Fruit fly (Drosophila melanogaster) whole organism, embryonic: Measurements from ENCODE around the gene Sgsh.

ENCODE experiments used
- B-H1 ChIP-seq: fragments of 200-800 bp; sonication (Bioruptor generic); IDR thresholded peaks from 3 replicates; pipeline ENCODE4 v1.3.6; 2022; ENCODE audit warnings: missing biosample characterization, missing genetic modification characterization
- CG10267 ChIP-seq: fragments of 200-800 bp; sonication (Bioruptor generic); optimal IDR thresholded peaks from 2 replicates; lab custom pipeline; 2018; ENCODE audit warnings: missing biosample characterization, mild to moderate bottlenecking, missing genetic modification characterization, moderate library complexity
- CG13894 ChIP-seq: fragments of 200-800 bp; sonication (Bioruptor generic); optimal IDR thresholded peaks from 3 replicates; lab custom pipeline; 2018; ENCODE audit warnings: missing biosample characterization, mild to moderate bottlenecking, missing genetic modification characterization, moderate library complexity
- CG15479 ChIP-seq: fragments of 200-800 bp; sonication (Bioruptor generic); optimal IDR thresholded peaks from 3 replicates; lab custom pipeline; 2019; ENCODE audit warnings: missing biosample characterization, mild to moderate bottlenecking, missing genetic modification characterization, moderate library complexity
- CG15514 ChIP-seq: fragments of 200-800 bp; sonication (Bioruptor generic); optimal IDR thresholded peaks from 3 replicates; lab custom pipeline; 2017; ENCODE audit warnings: missing biosample characterization, missing genetic modification characterization, mild to moderate bottlenecking, moderate library complexity, missing genetic modification reagents
- CG1602 ChIP-seq: fragments of 200-800 bp; sonication (Bioruptor generic); optimal IDR thresholded peaks from 3 replicates; lab custom pipeline; 2016; ENCODE audit warnings: missing biosample characterization, missing genetic modification characterization
- CG1603 ChIP-seq: fragments of 200-800 bp; sonication (Bioruptor generic); optimal IDR thresholded peaks from 2 replicates; lab custom pipeline; 2019; ENCODE audit warnings: missing biosample characterization, mild to moderate bottlenecking, missing genetic modification characterization, moderate library complexity
- CG16863 ChIP-seq: fragments of 200-800 bp; sonication (Bioruptor generic); optimal IDR thresholded peaks from 3 replicates; lab custom pipeline; 2016; ENCODE audit warnings: missing biosample characterization, missing genetic modification characterization
- CG17612 ChIP-seq: fragments of 200-800 bp; sonication (Bioruptor generic); IDR thresholded peaks from 2 replicates; pipeline ENCODE4 v1.3.6; 2022; ENCODE audit warnings: missing biosample characterization, missing genetic modification characterization
- CG33557 ChIP-seq: fragments of 200-800 bp; sonication (Bioruptor generic); optimal IDR thresholded peaks from 2 replicates; lab custom pipeline; 2019; ENCODE audit warnings: missing biosample characterization, mild to moderate bottlenecking, missing genetic modification characterization, moderate library complexity
- CG34422 ChIP-seq: fragments of 200-800 bp; sonication (Bioruptor generic); IDR thresholded peaks from 3 replicates; pipeline ENCODE4 v1.3.6; 2022; ENCODE audit warnings: missing biosample characterization, missing genetic modification characterization
- CG5953 ChIP-seq: fragments of 200-800 bp; sonication (Bioruptor generic); IDR thresholded peaks from 2 replicates; pipeline ENCODE4 v1.3.6; 2022; ENCODE audit warnings: missing biosample characterization, missing genetic modification characterization
- CG6254 ChIP-seq: fragments of 200-800 bp; sonication (Bioruptor generic); optimal IDR thresholded peaks from 3 replicates; lab custom pipeline; 2017; ENCODE audit warnings: mild to moderate bottlenecking, missing biosample characterization, missing genetic modification reagents, missing genetic modification characterization
- D19B ChIP-seq: fragments of 200-800 bp; sonication (Bioruptor generic); optimal IDR thresholded peaks from 2 replicates; lab custom pipeline; 2017; ENCODE audit warnings: missing biosample characterization, mild to moderate bottlenecking, missing genetic modification characterization
- Elba2 ChIP-seq: fragments of 200-800 bp; sonication (Bioruptor generic); optimal IDR thresholded peaks from 3 replicates; lab custom pipeline; 2016; ENCODE audit warnings: missing biosample characterization, missing genetic modification characterization
- Ets97D ChIP-seq: fragments of 200-800 bp; sonication (Bioruptor generic); optimal IDR thresholded peaks from 3 replicates; lab custom pipeline; 2016; ENCODE audit warnings: missing biosample characterization, missing genetic modification characterization
- Gug ChIP-seq: fragments of 200-800 bp; sonication (Bioruptor generic); IDR thresholded peaks from 4 replicates; pipeline ENCODE4 v1.3.6; 2022; ENCODE audit warnings: missing biosample characterization, missing genetic modification characterization
- HLH54F ChIP-seq: fragments of 200-800 bp; sonication (Bioruptor generic); optimal IDR thresholded peaks from 3 replicates; lab custom pipeline; 2016; ENCODE audit warnings: missing biosample characterization, missing genetic modification characterization
- Hand ChIP-seq: fragments of 200-800 bp; sonication (Bioruptor generic); optimal IDR thresholded peaks from 2 replicates; lab custom pipeline; 2017; ENCODE audit warnings: mild to moderate bottlenecking, missing biosample characterization, missing genetic modification reagents, missing genetic modification characterization
- HmgD ChIP-seq: fragments of 200-800 bp; sonication (Bioruptor generic); optimal IDR thresholded peaks from 3 replicates; lab custom pipeline; 2016; ENCODE audit warnings: missing biosample characterization, missing genetic modification characterization
- Jarid2 ChIP-seq: fragments of 200-800 bp; sonication (Bioruptor generic); optimal IDR thresholded peaks from 3 replicates; lab custom pipeline; 2017; ENCODE audit warnings: mild to moderate bottlenecking, missing biosample characterization, missing genetic modification reagents, missing genetic modification characterization
- NfI ChIP-seq: fragments of 200-800 bp; sonication (Bioruptor generic); optimal IDR thresholded peaks from 3 replicates; lab custom pipeline; 2018; ENCODE audit warnings: missing biosample characterization, mild to moderate bottlenecking, missing genetic modification characterization, moderate library complexity
- Tbp ChIP-seq: fragments of >200 bp; optimal IDR thresholded peaks from 2 replicates; lab custom pipeline; 2018; ENCODE audit warnings: missing biosample characterization, missing genetic modification characterization
- ab ChIP-seq: fragments of 200-800 bp; sonication (Bioruptor generic); optimal IDR thresholded peaks from 2 replicates; lab custom pipeline; 2016; ENCODE audit warnings: missing biosample characterization, missing genetic modification characterization
- ac ChIP-seq: fragments of 200-800 bp; sonication (Bioruptor generic); optimal IDR thresholded peaks from 3 replicates; lab custom pipeline; 2017; ENCODE audit warnings: missing biosample characterization, mild to moderate bottlenecking, missing genetic modification characterization
- bowl ChIP-seq: fragments of 200-800 bp; sonication (Bioruptor generic); IDR thresholded peaks from 2 replicates; pipeline ENCODE4 v1.3.6; 2022; ENCODE audit warnings: missing biosample characterization, missing genetic modification characterization
- btn ChIP-seq: fragments of 200-800 bp; sonication (Bioruptor generic); optimal IDR thresholded peaks from 2 replicates; lab custom pipeline; 2016; ENCODE audit warnings: missing biosample characterization, missing genetic modification characterization
- chn ChIP-seq: fragments of 200-800 bp; sonication (Bioruptor generic); optimal IDR thresholded peaks from 2 replicates; lab custom pipeline; 2016; ENCODE audit warnings: missing biosample characterization, missing genetic modification characterization
- crp ChIP-seq, 2 experiments: fragments of 200-800 bp; sonication (Bioruptor generic); optimal IDR thresholded peaks; 2 replicates in 1 of 2; 3 replicates in 1 of 2; lab custom pipeline; 2017; ENCODE audit warnings: missing biosample characterization in 2 of 2, missing genetic modification characterization in 2 of 2, mild to moderate bottlenecking in 1 of 2, moderate library complexity in 1 of 2
- en ChIP-seq: fragments of 200-800 bp; sonication (Bioruptor generic); optimal IDR thresholded peaks from 2 replicates; lab custom pipeline; 2016; ENCODE audit warnings: missing biosample characterization, missing genetic modification characterization
- esg ChIP-seq: fragments of 200-800 bp; sonication (Bioruptor generic); conservative IDR thresholded peaks from 2 replicates; pipeline ENCODE4 v1.3.6; 2022; ENCODE audit warnings: missing biosample characterization, missing genetic modification characterization
- eve ChIP-seq, 2 experiments: fragments of >200 bp; optimal IDR thresholded peaks; 2 replicates each; lab custom pipeline; 2017; ENCODE audit warnings: missing biosample characterization in 2 of 2, missing genetic modification characterization in 2 of 2
- eyg ChIP-seq: fragments of 200-800 bp; sonication (Bioruptor generic); optimal IDR thresholded peaks from 3 replicates; lab custom pipeline; 2016; ENCODE audit warnings: missing biosample characterization, missing genetic modification characterization
- fd102C ChIP-seq: fragments of 200-800 bp; sonication (Bioruptor generic); optimal IDR thresholded peaks from 2 replicates; lab custom pipeline; 2018; ENCODE audit warnings: missing biosample characterization, mild to moderate bottlenecking, missing genetic modification characterization, moderate library complexity
- fd3F ChIP-seq: fragments of 200-800 bp; sonication (Bioruptor generic); optimal IDR thresholded peaks from 2 replicates; lab custom pipeline; 2018; ENCODE audit warnings: missing biosample characterization, mild to moderate bottlenecking, missing genetic modification characterization, moderate library complexity
- fd96Cb ChIP-seq: fragments of 200-800 bp; sonication (Bioruptor generic); optimal IDR thresholded peaks from 2 replicates; lab custom pipeline; 2018; ENCODE audit warnings: missing biosample characterization, mild to moderate bottlenecking, missing genetic modification characterization, moderate library complexity
- gcm ChIP-seq: fragments of 200-800 bp; sonication (Bioruptor generic); optimal IDR thresholded peaks from 2 replicates; lab custom pipeline; 2019; ENCODE audit warnings: missing biosample characterization, mild to moderate bottlenecking, missing genetic modification characterization, moderate library complexity
- gt ChIP-seq: fragments of 200-800 bp; sonication (Bioruptor generic); IDR thresholded peaks from 2 replicates; pipeline ENCODE4 v1.3.6; 2022; ENCODE audit warnings: missing biosample characterization, missing genetic modification characterization
- ken ChIP-seq: fragments of 200-800 bp; sonication (Bioruptor generic); IDR thresholded peaks from 3 replicates; pipeline ENCODE4 v1.3.6; 2022; ENCODE audit warnings: missing biosample characterization, missing genetic modification characterization
- knrl ChIP-seq: fragments of 200-800 bp; sonication (Bioruptor generic); IDR thresholded peaks from 3 replicates; pipeline ENCODE4 v1.3.6; 2022; ENCODE audit warnings: missing biosample characterization, missing genetic modification characterization; ENCODE audit not compliant: partially characterized antibody
- peb ChIP-seq: fragments of 200-800 bp; sonication (Bioruptor generic); IDR thresholded peaks from 2 replicates; pipeline ENCODE4 v1.3.6; 2022; ENCODE audit warnings: missing biosample characterization, missing genetic modification characterization
- phol ChIP-seq: fragments of 200-800 bp; sonication (Bioruptor generic); optimal IDR thresholded peaks from 3 replicates; lab custom pipeline; 2018; ENCODE audit warnings: missing biosample characterization, mild to moderate bottlenecking, missing genetic modification characterization, moderate library complexity
- prd ChIP-seq, 3 experiments: fragments of >200 bp in 2 of 3; fragments of 200-800 bp in 1 of 3; sonication (Bioruptor generic) in 1 of 3; optimal IDR thresholded peaks in 2 of 3; IDR thresholded peaks in 1 of 3; 2 replicates in 2 of 3; 3 replicates in 1 of 3; pipeline versions ENCODE4 v1.3.6 to Lab custom; 2017 to 2022; ENCODE audit warnings: missing biosample characterization in 1 of 3, missing genetic modification characterization in 1 of 3
- pzg ChIP-seq: fragments of 200-800 bp; sonication (Bioruptor generic); optimal IDR thresholded peaks from 3 replicates; lab custom pipeline; 2018; ENCODE audit warnings: missing biosample characterization, mild to moderate bottlenecking, missing genetic modification characterization, moderate library complexity
- run ChIP-seq: fragments of 200-800 bp; sonication (Bioruptor generic); optimal IDR thresholded peaks from 3 replicates; lab custom pipeline; 2018; ENCODE audit warnings: missing biosample characterization, mild to moderate bottlenecking, missing genetic modification characterization
- slbo ChIP-seq: fragments of 200-800 bp; sonication (Bioruptor generic); IDR thresholded peaks from 2 replicates; pipeline ENCODE4 v1.3.6; 2022; ENCODE audit warnings: missing biosample characterization, missing genetic modification characterization
- tgo ChIP-seq: fragments of 200-800 bp; sonication (Bioruptor generic); IDR thresholded peaks from 3 replicates; pipeline ENCODE4 v1.3.6; 2022; ENCODE audit warnings: missing biosample characterization, missing genetic modification characterization
- tin ChIP-seq: fragments of 200-800 bp; sonication (Bioruptor generic); optimal IDR thresholded peaks from 3 replicates; lab custom pipeline; 2016; ENCODE audit warnings: missing biosample characterization, missing genetic modification characterization
- toy ChIP-seq: fragments of 200-800 bp; sonication (Bioruptor generic); IDR thresholded peaks from 2 replicates; pipeline ENCODE4 v1.3.6; 2022; ENCODE audit warnings: missing biosample characterization, missing genetic modification characterization
- usp ChIP-seq: fragments of >200 bp; optimal IDR thresholded peaks from 2 replicates; lab custom pipeline; 2017; ENCODE audit warnings: missing biosample characterization, missing genetic modification characterization
- vnd ChIP-seq: fragments of 200-800 bp; sonication (Bioruptor generic); IDR thresholded peaks from 3 replicates; pipeline ENCODE4 v1.3.6; 2022; ENCODE audit warnings: missing biosample characterization, missing genetic modification characterization; ENCODE audit not compliant: partially characterized antibody

Sgsh gene

dm6 chr3R:18916715-18917253, 4.1 kb upstream of the Sgsh start (continued):
- no peak for TF ChIP-seq tgo (GFP tag; lab: Robert Waterston, UW)
- TF ChIP-seq run (tag; lab: Kevin White, UChicago), result no peak
- no peak for TF ChIP-seq ab
- TF ChIP-seq Elba2 (GFP tag; lab: Kevin White, UChicago), result no peak
- TF ChIP-seq knrl, result no peak
- TF ChIP-seq ac, result no peak
- TF ChIP-seq CG34422 (GFP tag; lab: Robert Waterston, UW), result no peak
- peak; percentile 16 for TF ChIP-seq CG15514 (GFP tag; lab: Kevin White, UChicago)
- no peak for TF ChIP-seq Hand
- TF ChIP-seq ken, result no peak
- no peak for TF ChIP-seq en (GFP tag; lab: Kevin White, UChicago)
- no peak for TF ChIP-seq chn (GFP tag; lab: Kevin White, UChicago)
- no peak for TF ChIP-seq btn
- no peak for TF ChIP-seq fd96Cb (tag; lab: Kevin White, UChicago)
- no peak for TF ChIP-seq CG16863 (GFP tag; lab: Kevin White, UChicago)
- no peak for TF ChIP-seq bowl (GFP tag; lab: Robert Waterston, UW)
- TF ChIP-seq CG1603, result no peak
- no peak for TF ChIP-seq Jarid2
- TF ChIP-seq B-H1, result no peak
- no peak for TF ChIP-seq CG10267
- no peak for TF ChIP-seq HLH54F (GFP tag; lab: Kevin White, UChicago)
- no peak for TF ChIP-seq crp (GFP tag; optimal IDR thresholded peaks at IDR 0.05; lab: Kevin White, UChicago)
- no peak for TF ChIP-seq gt (GFP tag; lab: Robert Waterston, UW)
- TF ChIP-seq toy (GFP tag; lab: Robert Waterston, UW), result no peak
- TF ChIP-seq CG6254 (GFP tag; lab: Kevin White, UChicago), result no peak
- TF ChIP-seq slbo (GFP tag; lab: Robert Waterston, UW), result 0 out of 2 replicates have a peak, but pooled peaks have one; percentile 15
- TF ChIP-seq peb, result no peak
- TF ChIP-seq NfI (GFP tag; lab: Kevin White, UChicago), result no peak
- TF ChIP-seq prd (optimal IDR thresholded peaks at IDR 0.05; lab: Kevin White, UChicago), result no peak
- TF ChIP-seq prd (GFP tag; IDR thresholded peaks at IDR 0.05; lab: Robert Waterston, UW), result no peak
- no peak for TF ChIP-seq CG15479
- TF ChIP-seq Ets97D (GFP tag; lab: Kevin White, UChicago), result no peak
- no peak for TF ChIP-seq phol (tag; lab: Kevin White, UChicago)
- TF ChIP-seq CG33557 (GFP tag; lab: Kevin White, UChicago), result no peak
- no peak for TF ChIP-seq D19B (GFP tag; lab: Kevin White, UChicago)
- no peak for TF ChIP-seq fd102C (GFP tag; lab: Kevin White, UChicago)
- TF ChIP-seq CG5953 (GFP tag; lab: Robert Waterston, UW), result no peak
- no peak for TF ChIP-seq esg (GFP tag; lab: Robert Waterston, UW)
- TF ChIP-seq usp (GFP tag; lab: Kevin White, UChicago), result no peak
- no peak for TF ChIP-seq CG1602
- TF ChIP-seq tin (GFP tag; lab: Kevin White, UChicago), result no peak
- TF ChIP-seq HmgD (GFP tag; lab: Kevin White, UChicago), result no peak
- TF ChIP-seq fd3F (GFP tag; lab: Kevin White, UChicago), result no peak
- TF ChIP-seq eyg (GFP tag; lab: Kevin White, UChicago), result no peak
- no peak for TF ChIP-seq CG17612 (GFP tag; lab: Robert Waterston, UW)
- TF ChIP-seq CG13894 (tag; lab: Kevin White, UChicago), result peak; percentile 88
- no peak for TF ChIP-seq Tbp (GFP tag; lab: Kevin White, UChicago)
- TF ChIP-seq pzg, result no peak
- TF ChIP-seq vnd (GFP tag; lab: Robert Waterston, UW), result no peak
- TF ChIP-seq gcm (GFP tag; lab: Kevin White, UChicago), result peak; percentile 22
- TF ChIP-seq eve (GFP tag; optimal IDR thresholded peaks at IDR 0.05; lab: Kevin White, UChicago), result peak in 1 of 2 experiments; percentile 73
- no peak for TF ChIP-seq Gug
